Fruit fly (Drosophila melanogaster): ENCODE measurements around the gene CG10602.
A peak's percentile ranks its signal among the peaks of the same experiment; 100 is the strongest.

DNA sequence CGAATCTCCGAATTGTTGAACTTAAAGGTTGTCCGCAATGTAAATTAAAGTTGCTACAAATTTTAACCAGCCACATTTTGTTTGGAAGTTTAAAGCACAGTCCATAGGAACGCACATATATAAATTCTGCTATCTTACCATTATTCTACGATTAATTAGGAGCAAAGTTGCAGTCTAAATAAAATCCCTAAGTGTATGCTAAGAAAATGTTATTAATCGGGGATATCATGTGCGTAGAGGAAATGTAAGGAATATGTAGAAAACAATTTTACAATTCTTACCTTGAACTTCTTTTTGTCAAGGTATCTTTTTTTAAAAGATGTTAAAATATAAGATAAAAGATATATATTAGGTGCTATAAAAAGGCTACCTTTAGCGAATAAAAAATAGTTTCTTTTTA, 40.7 kb downstream of the CG10602 start:
- no peak for TF ChIP-seq CG8478 (optimal IDR thresholded peaks at IDR 0.05)
- TF ChIP-seq CTCF (optimal IDR thresholded peaks at IDR 0.05): peak; percentile 1 to 13
